Worm (Caenorhabditis elegans) whole organism, L2 larva: ENCODE results near the gene srw-43.

Experiments
- alr-1 ChIP-seq: fragments of 150-350 bp; optimal IDR thresholded peaks from 2 replicates; lab custom pipeline; 2014; ENCODE audit warnings: missing biosample characterization, missing genetic modification characterization
- aly-2 ChIP-seq: fragments of 150-350 bp; optimal IDR thresholded peaks from 2 replicates; lab custom pipeline; 2014; ENCODE audit warnings: missing biosample characterization, missing genetic modification characterization
- ceh-16 ChIP-seq: fragments of 150-350 bp; optimal IDR thresholded peaks from 2 replicates; lab custom pipeline; 2014; ENCODE audit warnings: missing biosample characterization, missing genetic modification characterization
- crh-2 ChIP-seq: sonication (generic microtip); optimal IDR thresholded peaks from 2 replicates; lab custom pipeline; 2017; ENCODE audit warnings: missing biosample characterization, missing genetic modification characterization
- egl-27 ChIP-seq: sonication (generic microtip); optimal IDR thresholded peaks from 3 replicates; lab custom pipeline; 2017; ENCODE audit warnings: missing biosample characterization, missing genetic modification reagents, missing genetic modification characterization
- elt-1 ChIP-seq: fragments of 150-350 bp; optimal IDR thresholded peaks from 2 replicates; lab custom pipeline; 2014; ENCODE audit warnings: missing biosample characterization, missing genetic modification characterization
- fos-1 ChIP-seq: fragments of 150-350 bp; optimal IDR thresholded peaks from 2 replicates; lab custom pipeline; 2014; ENCODE audit warnings: missing biosample characterization, missing genetic modification characterization
- lin-13 ChIP-seq: fragments of 150-350 bp; optimal IDR thresholded peaks from 2 replicates; lab custom pipeline; 2014; ENCODE audit warnings: missing biosample characterization, missing genetic modification reagents, missing genetic modification characterization
- lsy-2 ChIP-seq, 2 experiments: fragments of 150-350 bp in 1 of 2; sonication (generic microtip) in 1 of 2; optimal IDR thresholded peaks; 2 replicates each; lab custom pipeline; 2014 to 2017; ENCODE audit warnings: missing biosample characterization in 2 of 2, missing genetic modification characterization in 2 of 2
- mab-5 ChIP-seq: fragments of 150-350 bp; optimal IDR thresholded peaks from 2 replicates; lab custom pipeline; 2014; ENCODE audit warnings: missing biosample characterization, missing genetic modification characterization
- mbf-1 ChIP-seq: sonication (generic microtip); optimal IDR thresholded peaks from 2 replicates; lab custom pipeline; 2017; ENCODE audit warnings: missing biosample characterization, missing genetic modification characterization
- nhr-11 ChIP-seq: fragments of 150-350 bp; optimal IDR thresholded peaks from 2 replicates; lab custom pipeline; 2014; ENCODE audit warnings: missing biosample characterization, missing genetic modification characterization
- nhr-12 ChIP-seq: fragments of 150-350 bp; optimal IDR thresholded peaks from 2 replicates; lab custom pipeline; 2014; ENCODE audit warnings: missing biosample characterization, missing genetic modification characterization
- nhr-129 ChIP-seq: fragments of 150-350 bp; optimal IDR thresholded peaks from 2 replicates; lab custom pipeline; 2014; ENCODE audit warnings: missing biosample characterization, missing genetic modification characterization
- peb-1 ChIP-seq: fragments of 150-350 bp; optimal IDR thresholded peaks from 2 replicates; lab custom pipeline; 2014; ENCODE audit warnings: missing biosample characterization, missing genetic modification characterization
- sem-4 ChIP-seq: fragments of 150-350 bp; optimal IDR thresholded peaks from 2 replicates; lab custom pipeline; 2014; ENCODE audit warnings: missing biosample characterization, missing genetic modification reagents, missing genetic modification characterization
- sma-9 ChIP-seq, 2 experiments: fragments of 150-350 bp in 1 of 2; sonication (generic microtip) in 1 of 2; optimal IDR thresholded peaks; 2 replicates each; lab custom pipeline; 2014 to 2016; ENCODE audit warnings: missing genetic modification characterization in 2 of 2, mild to moderate bottlenecking in 1 of 2, missing biosample characterization in 1 of 2, missing compliant biosample characterization in 1 of 2, missing genetic modification reagents in 1 of 2, moderate library complexity in 1 of 2
- unc-39 ChIP-seq: fragments of 150-350 bp; optimal IDR thresholded peaks from 2 replicates; lab custom pipeline; 2014; ENCODE audit warnings: missing biosample characterization, missing genetic modification characterization
- unc-55 ChIP-seq: fragments of 150-350 bp; sonication (generic microtip); optimal IDR thresholded peaks from 3 replicates; lab custom pipeline; 2014; ENCODE audit warnings: missing biosample characterization, missing genetic modification reagents, missing genetic modification characterization
- zag-1 ChIP-seq: fragments of 150-350 bp; optimal IDR thresholded peaks from 2 replicates; lab custom pipeline; 2014; ENCODE audit warnings: missing biosample characterization, missing genetic modification characterization

Gene srw-43

DNA sequence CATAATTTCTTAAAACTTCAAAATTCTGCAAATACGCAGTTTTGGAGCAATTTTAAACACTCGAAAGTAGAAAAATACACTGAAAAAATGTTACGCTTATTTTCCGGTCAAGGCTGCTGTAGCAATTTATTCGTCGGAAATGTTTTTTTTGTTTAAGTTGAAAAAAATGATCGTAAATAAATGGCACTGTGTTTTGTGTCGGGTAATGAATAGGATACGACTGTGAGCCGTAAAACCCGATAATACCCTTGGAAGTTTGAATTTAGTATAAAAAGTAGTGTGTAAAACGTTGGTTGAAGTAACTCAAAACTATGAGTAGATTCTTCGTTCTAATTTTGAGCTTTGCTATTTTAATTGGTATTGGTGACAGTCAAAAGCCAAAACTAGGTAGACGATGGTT is 41.1 kb downstream of the srw-43 start, which contains the start of gene T25E12.14:
T25E12.14 (plus strand) TSS at position 301 of the 400 bp plus-strand sequence.
- no peak for TF ChIP-seq alr-1 (tag; lab: Kevin White, UChicago)
- no peak for TF ChIP-seq nhr-11 (tag; lab: Kevin White, UChicago)
- TF ChIP-seq sem-4 = no peak
- no peak for TF ChIP-seq unc-39 (tag; lab: Kevin White, UChicago)
- TF ChIP-seq mab-5 (tag; lab: Kevin White, UChicago) = no peak

ce11 chrV:16728431-16728830 is 42.6 kb downstream of the srw-43 start, which contains the start of gene fbxa-127:
fbxa-127 (plus strand) TSS chrV:16728731.
- TF ChIP-seq crh-2 (tag; lab: Kevin White, UChicago) (no peak), fos-1 (peak; percentile 60), sma-9 (GFP tag; optimal IDR thresholded peaks at IDR 0.05; lab: Kevin White, UChicago) (no peak), sma-9 (tag; optimal IDR thresholded peaks at IDR 0.05; lab: Kevin White, UChicago) (no peak), elt-1 (tag; lab: Kevin White, UChicago) (no peak)

- no peak for TF ChIP-seq zag-1 (tag; lab: Kevin White, UChicago)
- TF ChIP-seq aly-2 (tag; lab: Kevin White, UChicago) = no peak
Measured at ce11 chrV:16729961-16730360, 44.1 kb downstream of the srw-43 start, which contains the start of gene srz-99. srz-99 (plus strand) TSS chrV:16730261.

DNA sequence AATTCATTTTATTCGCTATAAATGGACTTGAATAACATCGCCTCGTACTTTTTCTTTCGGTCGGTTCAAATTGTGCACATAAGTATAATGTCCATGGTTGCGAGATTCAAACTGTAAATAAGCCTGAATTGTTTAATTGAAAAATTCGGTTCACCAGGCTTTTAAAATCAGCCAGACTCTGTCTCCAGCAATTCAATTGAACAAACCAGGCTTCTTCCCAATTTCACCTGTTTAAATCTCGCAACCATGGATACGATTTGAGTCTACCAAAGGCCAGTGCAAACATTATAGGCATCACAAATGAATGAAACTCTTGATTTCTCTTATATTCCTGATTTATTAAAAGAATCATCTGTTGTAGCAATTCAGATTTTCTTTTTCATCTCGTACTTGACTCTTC is 45.8 kb downstream of the srw-43 start, which contains the start of gene srz-100:
srz-100 (plus strand) TSS at position 301 of the 400 bp plus-strand sequence.
- TF ChIP-seq crh-2 (tag; lab: Kevin White, UChicago) = no peak
- no peak for TF ChIP-seq lsy-2 (tag; optimal IDR thresholded peaks at IDR 0.05; lab: Kevin White, UChicago)
- TF ChIP-seq unc-39 (tag; lab: Kevin White, UChicago) = no peak
- no peak for TF ChIP-seq lin-13
- TF ChIP-seq, all 48 proteins: peak for 0

DNA sequence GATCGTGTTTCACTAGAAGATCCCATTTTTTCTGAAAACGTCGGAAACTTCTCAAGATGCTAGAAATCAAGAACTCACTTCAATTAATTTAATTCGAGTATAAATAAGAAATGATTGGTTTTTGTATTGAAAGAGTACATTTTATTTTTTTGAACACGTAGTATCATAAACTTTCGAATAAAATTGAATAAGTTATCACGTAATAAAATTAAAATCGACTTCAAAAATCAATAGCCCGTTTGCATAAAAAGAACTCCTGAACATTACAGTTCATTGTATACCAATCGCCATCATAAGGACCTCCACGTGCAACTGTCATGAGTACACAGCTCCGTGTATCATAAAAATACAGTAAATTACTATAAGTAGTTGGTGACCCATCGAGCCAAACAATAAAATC is 47.9 kb downstream of the srw-43 start, which contains the start of gene T25E12.16:
T25E12.16 (minus strand) TSS at position 101 of the 400 bp plus-strand sequence.
- TF ChIP-seq unc-39 (tag; lab: Kevin White, UChicago) (no peak), lsy-2 (tag; optimal IDR thresholded peaks at IDR 0.05; lab: Kevin White, UChicago) (no peak), mbf-1 (tag; lab: Kevin White, UChicago) (no peak), egl-27 (tag; lab: Kevin White, UChicago) (no peak), lin-13 (no peak), peb-1 (no peak), nhr-129 (no peak)

- TF ChIP-seq unc-55 (GFP tag; lab: Kevin White, UChicago) = no peak
- TF ChIP-seq ceh-16 = no peak
- no peak for TF ChIP-seq nhr-12 (tag; lab: Kevin White, UChicago)
Measured at ce11 chrV:16735518-16735917, 49.7 kb downstream of the srw-43 start, which contains the start of the genes clec-38 and clec-34. clec-38 (minus strand) TSS chrV:16735618. clec-34 (plus strand) TSS chrV:16735765.
